Fruit fly (Drosophila melanogaster): Measurements from ENCODE around the gene CG7692.

Gene CG7692

dm6 chr3L:17400911-17401310 lies 49.3 kb downstream of the CG7692 start (continued):
- no peak for TF ChIP-seq CG3847 (GFP tag; IDR thresholded peaks at IDR 0.05)
- no peak for TF ChIP-seq NK7.1 (GFP tag; optimal IDR thresholded peaks at IDR 0.05)
- TF ChIP-seq Vsx1 (GFP tag; optimal IDR thresholded peaks at IDR 0.05): no peak
- no peak for TF ChIP-seq CG7839 (tag; optimal IDR thresholded peaks at IDR 0.05)
- TF ChIP-seq CG1602 (GFP tag; optimal IDR thresholded peaks at IDR 0.05): no peak
- no peak for TF ChIP-seq ems (GFP tag; optimal IDR thresholded peaks at IDR 0.05)
- no peak for TF ChIP-seq Kr (GFP tag; optimal IDR thresholded peaks at IDR 0.05)

dm6 chr3L:17401411-17401810 lies 49.8 kb downstream of the CG7692 start:
- TF ChIP-seq CG1529 (GFP tag; optimal IDR thresholded peaks at IDR 0.05) (no peak), hth (optimal IDR thresholded peaks at IDR 0.05) (no peak), Med (GFP tag) (peak; percentile 63), sr (GFP tag; IDR thresholded peaks at IDR 0.05) (0 out of 3 replicates have a peak, but pooled peaks have one; percentile 9), fru (optimal IDR thresholded peaks at IDR 0.05) (no peak), CG11456 (GFP tag; IDR thresholded peaks at IDR 0.05) (0 out of 3 replicates have a peak, but pooled peaks have one; percentile 3), CG10209 (GFP tag; optimal IDR thresholded peaks at IDR 0.05) (no peak), Ets65A (GFP tag) (peak; percentile 83), chinmo (GFP tag; IDR thresholded peaks at IDR 0.05; ENCODE audit: partially characterized antibody) (0 out of 4 replicates have a peak, but pooled peaks have one; percentile 25), CG6175 (GFP tag; IDR thresholded peaks at IDR 0.05) (0 out of 3 replicates have a peak, but pooled peaks have one; percentile 21), crol (GFP tag; IDR thresholded peaks at IDR 0.05) (peak; percentile 34; the same call in 1 of the 2 replicates), trem (tag; optimal IDR thresholded peaks at IDR 0.05) (no peak)

DNA sequence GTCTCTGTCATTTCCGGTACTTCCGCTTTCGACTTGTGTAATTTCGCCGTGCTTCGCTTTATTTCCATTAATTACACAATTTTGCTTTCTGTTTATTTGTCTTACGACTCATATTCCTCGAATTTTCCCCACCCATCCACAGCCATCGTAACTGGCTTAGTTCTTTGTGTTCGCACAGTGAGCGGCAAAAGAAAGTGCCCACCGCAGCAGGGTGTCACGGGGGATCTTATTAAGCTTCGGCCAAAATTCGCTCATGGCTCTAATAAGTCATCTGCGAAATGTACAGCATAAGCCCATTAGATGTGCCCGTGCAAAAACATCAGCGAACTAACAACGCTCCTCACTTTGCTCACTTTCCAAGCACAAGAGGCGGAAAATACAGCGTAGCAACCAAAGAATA lies 50.8 kb downstream of the CG7692 start:
- TF ChIP-seq CG8388 (GFP tag; optimal IDR thresholded peaks at IDR 0.05): peak; percentile 65
- no peak for TF ChIP-seq chinmo (GFP tag; IDR thresholded peaks at IDR 0.05; ENCODE audit: partially characterized antibody)
- TF ChIP-seq jing (GFP tag; optimal IDR thresholded peaks at IDR 0.05): no peak
- TF ChIP-seq Ets65A (GFP tag): peak; percentile 91
- 0 out of 2 replicates have a peak, but pooled peaks have one; percentile 12 for TF ChIP-seq dimm (GFP tag; IDR thresholded peaks at IDR 0.05)
- TF ChIP-seq wek (GFP tag; optimal IDR thresholded peaks at IDR 0.05): no peak
- no peak for TF ChIP-seq Rx (GFP tag; IDR thresholded peaks at IDR 0.05)

DNA sequence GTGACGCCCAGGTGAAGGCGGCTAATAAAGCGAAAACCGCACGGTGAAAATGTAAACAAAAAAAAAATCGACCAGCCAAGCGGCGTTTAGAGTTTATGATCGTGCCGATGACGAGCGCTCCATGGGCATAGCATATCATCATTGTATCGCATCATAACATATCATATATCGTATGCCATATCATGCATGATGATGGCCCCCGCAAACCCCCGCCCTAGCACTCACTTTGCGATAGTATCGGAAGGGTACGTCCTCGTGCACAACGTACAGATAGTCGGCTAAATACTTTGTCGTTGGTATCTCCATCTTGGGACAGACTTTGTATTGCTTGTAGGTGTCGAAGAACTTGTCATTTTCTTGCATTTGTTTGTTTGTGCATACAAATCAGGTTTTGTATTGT lies 51.6 kb downstream of the CG7692 start:
- TF ChIP-seq hb (GFP tag; IDR thresholded peaks at IDR 0.05; ENCODE audit: partially characterized antibody): 0 out of 3 replicates have a peak, but pooled peaks have one; percentile 48
- TF ChIP-seq CG2199 (GFP tag; IDR thresholded peaks at IDR 0.05): 0 out of 3 replicates have a peak, but pooled peaks have one; percentile 44
- no peak for TF ChIP-seq onecut (GFP tag; IDR thresholded peaks at IDR 0.05)
- TF ChIP-seq amos (GFP tag; IDR thresholded peaks at IDR 0.05; ENCODE audit: partially characterized antibody): peak; percentile 43; the same call in 1 of the 2 replicates
- peak; percentile 33; the same call in 1 of the 3 replicates for TF ChIP-seq HLH4C (GFP tag; IDR thresholded peaks at IDR 0.05; ENCODE audit: partially characterized antibody)
- peak; percentile 37; the same call in 1 of the 2 replicates for TF ChIP-seq CG13287 (GFP tag; IDR thresholded peaks at IDR 0.05; ENCODE audit: partially characterized antibody)
- peak; percentile 54 for TF ChIP-seq Scr (GFP tag; IDR thresholded peaks at IDR 0.05; ENCODE audit: partially characterized antibody)
- peak; percentile 54; the same call in 1 of the 4 replicates for TF ChIP-seq Dll (GFP tag; IDR thresholded peaks at IDR 0.05; ENCODE audit: partially characterized antibody)
- no peak for TF ChIP-seq Dip3 (GFP tag; optimal IDR thresholded peaks at IDR 0.05)
- TF ChIP-seq unc-4 (GFP tag; IDR thresholded peaks at IDR 0.05; ENCODE audit: partially characterized antibody): 0 out of 2 replicates have a peak, but pooled peaks have one; percentile 35
- TF ChIP-seq CG3407 (GFP tag; optimal IDR thresholded peaks at IDR 0.05): no peak
- no peak for TF ChIP-seq lbe (GFP tag; optimal IDR thresholded peaks at IDR 0.05)
- no peak for TF ChIP-seq dimm (GFP tag; IDR thresholded peaks at IDR 0.05)
- no peak for TF ChIP-seq danr (GFP tag; IDR thresholded peaks at IDR 0.05)
- no peak for TF ChIP-seq gcm2 (GFP tag; optimal IDR thresholded peaks at IDR 0.05)
- no peak for TF ChIP-seq CG7357 (GFP tag; IDR thresholded peaks at IDR 0.05)
- TF ChIP-seq CG10654 (GFP tag; optimal IDR thresholded peaks at IDR 0.05): no peak
- TF ChIP-seq BEAF-32 (GFP tag; optimal IDR thresholded peaks at IDR 0.05): peak; percentile 35
- no peak for TF ChIP-seq CG10462 (GFP tag; optimal IDR thresholded peaks at IDR 0.05)
- TF ChIP-seq crol (GFP tag; IDR thresholded peaks at IDR 0.05): peak; percentile 55
- TF ChIP-seq CG6791 (GFP tag; IDR thresholded peaks at IDR 0.05; ENCODE audit: partially characterized antibody): 0 out of 3 replicates have a peak, but pooled peaks have one; percentile 56
- no peak for TF ChIP-seq CG6683 (GFP tag; optimal IDR thresholded peaks at IDR 0.05)
- no peak for TF ChIP-seq klu (GFP tag; IDR thresholded peaks at IDR 0.05)
- no peak for TF ChIP-seq CG14667 (GFP tag; IDR thresholded peaks at IDR 0.05)

Measured in whole organism, embryonic.